Worm (Caenorhabditis elegans) whole organism, L3 larva: ENCODE results near the gene F57C2.5.

Experiments
- R02D3.7 ChIP-seq: fragments of 150-350 bp; optimal IDR thresholded peaks from 2 replicates; lab custom pipeline; 2014; ENCODE audit warnings: missing biosample characterization, missing genetic modification characterization
- ZK546.5 ChIP-seq: sonication (generic microtip); optimal IDR thresholded peaks from 2 replicates; lab custom pipeline; 2017; ENCODE audit warnings: missing biosample characterization, missing genetic modification characterization
- aly-2 ChIP-seq: fragments of 150-350 bp; optimal IDR thresholded peaks from 2 replicates; lab custom pipeline; 2014; ENCODE audit warnings: missing biosample characterization, missing genetic modification characterization
- ceh-16 ChIP-seq: sonication (generic microtip); optimal IDR thresholded peaks from 2 replicates; lab custom pipeline; 2017; ENCODE audit warnings: missing biosample characterization, missing genetic modification characterization
- ceh-28 ChIP-seq: fragments of 150-350 bp; optimal IDR thresholded peaks from 2 replicates; lab custom pipeline; 2014; ENCODE audit warnings: missing biosample characterization, missing genetic modification reagents, missing genetic modification characterization
- ceh-82 ChIP-seq: fragments of 150-350 bp; optimal IDR thresholded peaks from 2 replicates; lab custom pipeline; 2014; ENCODE audit warnings: missing biosample characterization, missing genetic modification characterization
- egl-27 ChIP-seq: sonication (generic microtip); optimal IDR thresholded peaks from 4 replicates; lab custom pipeline; 2017; ENCODE audit warnings: missing biosample characterization, missing genetic modification reagents, missing genetic modification characterization
- egl-5 ChIP-seq: fragments of 150-350 bp; optimal IDR thresholded peaks from 2 replicates; lab custom pipeline; 2017; ENCODE audit warnings: missing biosample characterization, missing genetic modification reagents, missing genetic modification characterization, inconsistent platforms
- elt-2 ChIP-seq: sonication (generic microtip); optimal IDR thresholded peaks from 2 replicates; lab custom pipeline; 2016; ENCODE audit warnings: missing genetic modification reagents, mild to moderate bottlenecking, missing genetic modification characterization, missing compliant biosample characterization
- elt-3 ChIP-seq, 3 experiments: fragments of 150-350 bp in 1 of 3; sonication (generic microtip) in 2 of 3; optimal IDR thresholded peaks; 2 replicates in 2 of 3; 4 replicates in 1 of 3; lab custom pipeline; 2014 to 2017; ENCODE audit warnings: missing biosample characterization in 3 of 3, missing genetic modification characterization in 3 of 3
- fkh-10 ChIP-seq: sonication (generic microtip); optimal IDR thresholded peaks from 2 replicates; lab custom pipeline; 2017; ENCODE audit warnings: missing biosample characterization, missing genetic modification reagents, missing genetic modification characterization
- fos-1 ChIP-seq: fragments of 150-350 bp; optimal IDR thresholded peaks from 2 replicates; lab custom pipeline; 2014; ENCODE audit warnings: missing biosample characterization, missing genetic modification characterization
- hmg-11 ChIP-seq: sonication (generic microtip); optimal IDR thresholded peaks from 2 replicates; lab custom pipeline; 2016; ENCODE audit warnings: missing genetic modification characterization, missing compliant biosample characterization
- jun-1 ChIP-seq: fragments of 150-350 bp; optimal IDR thresholded peaks from 2 replicates; lab custom pipeline; 2014; ENCODE audit warnings: missing biosample characterization, missing genetic modification reagents, missing genetic modification characterization
- lin-15B ChIP-seq: fragments of 150-350 bp; optimal IDR thresholded peaks from 2 replicates; lab custom pipeline; 2014; ENCODE audit warnings: missing biosample characterization, missing genetic modification characterization
- lin-39 ChIP-seq: fragments of 150-350 bp; optimal IDR thresholded peaks from 2 replicates; lab custom pipeline; 2018; ENCODE audit warnings: missing biosample characterization, missing genetic modification reagents, missing genetic modification characterization
- lsy-12 ChIP-seq: sonication (generic microtip); optimal IDR thresholded peaks from 2 replicates; lab custom pipeline; 2016; ENCODE audit warnings: mild to moderate bottlenecking, missing genetic modification characterization, missing compliant biosample characterization
- mdl-1 ChIP-seq: fragments of 150-350 bp; optimal IDR thresholded peaks from 2 replicates; lab custom pipeline; 2014; ENCODE audit warnings: missing biosample characterization, missing genetic modification characterization
- mml-1 ChIP-seq: fragments of 150-350 bp; sonication (generic microtip); optimal IDR thresholded peaks from 3 replicates; lab custom pipeline; 2014; ENCODE audit warnings: missing biosample characterization, missing genetic modification characterization
- nfya-1 ChIP-seq: sonication (generic microtip); optimal IDR thresholded peaks from 2 replicates; lab custom pipeline; 2017; ENCODE audit warnings: missing genetic modification characterization, mild to moderate bottlenecking, missing compliant biosample characterization, antibody characterized with exemption, moderate library complexity; ENCODE audit not compliant: insufficient read depth
- nhr-11 ChIP-seq: fragments of 150-350 bp; optimal IDR thresholded peaks from 2 replicates; lab custom pipeline; 2014; ENCODE audit warnings: missing biosample characterization, missing genetic modification characterization
- nhr-12 ChIP-seq: fragments of 150-350 bp; optimal IDR thresholded peaks from 2 replicates; lab custom pipeline; 2014; ENCODE audit warnings: missing biosample characterization, missing genetic modification characterization
- nhr-23 ChIP-seq: fragments of 150-350 bp; optimal IDR thresholded peaks from 2 replicates; lab custom pipeline; 2014; ENCODE audit warnings: missing biosample characterization, missing genetic modification reagents, missing genetic modification characterization
- nhr-25 ChIP-seq: sonication (generic microtip); optimal IDR thresholded peaks from 2 replicates; lab custom pipeline; 2017; ENCODE audit warnings: missing biosample characterization, missing genetic modification characterization
- nhr-28 ChIP-seq: fragments of 150-350 bp; optimal IDR thresholded peaks from 2 replicates; lab custom pipeline; 2014; ENCODE audit warnings: missing biosample characterization, missing genetic modification characterization
- nhr-43 ChIP-seq: sonication (generic microtip); optimal IDR thresholded peaks from 2 replicates; lab custom pipeline; 2016; ENCODE audit warnings: mild to moderate bottlenecking, missing genetic modification characterization, missing compliant biosample characterization; ENCODE audit not compliant: poor library complexity, severe bottlenecking
- nhr-76 ChIP-seq: fragments of 150-350 bp; sonication (generic microtip); optimal IDR thresholded peaks from 5 replicates; lab custom pipeline; 2014; ENCODE audit warnings: missing biosample characterization, missing genetic modification characterization
- nhr-77 ChIP-seq: fragments of 150-350 bp; optimal IDR thresholded peaks from 2 replicates; lab custom pipeline; 2014; ENCODE audit warnings: missing biosample characterization, missing genetic modification characterization
- pha-4 ChIP-seq: fragments of 150-350 bp; optimal IDR thresholded peaks from 2 replicates; lab custom pipeline; 2014; ENCODE audit warnings: missing biosample characterization, missing genetic modification reagents, missing genetic modification characterization
- pqm-1 ChIP-seq: fragments of 150-350 bp; optimal IDR thresholded peaks from 2 replicates; lab custom pipeline; 2017; ENCODE audit warnings: missing biosample characterization, missing genetic modification characterization, inconsistent platforms
- sea-2 ChIP-seq: fragments of 150-350 bp; sonication (generic microtip); optimal IDR thresholded peaks from 4 replicates; lab custom pipeline; 2014; ENCODE audit warnings: missing biosample characterization, missing genetic modification reagents, missing genetic modification characterization
- skn-1 ChIP-seq: fragments of 150-350 bp; optimal IDR thresholded peaks from 2 replicates; lab custom pipeline; 2014; ENCODE audit warnings: missing biosample characterization, missing genetic modification characterization
- snpc-4 ChIP-seq: fragments of 150-350 bp; optimal IDR thresholded peaks from 2 replicates; lab custom pipeline; 2014; ENCODE audit warnings: missing biosample characterization, missing genetic modification characterization
- tbx-2 ChIP-seq: sonication (generic microtip); optimal IDR thresholded peaks from 2 replicates; lab custom pipeline; 2016; ENCODE audit warnings: mild to moderate bottlenecking, missing genetic modification characterization, missing compliant biosample characterization

The F57C2.5 gene

DNA sequence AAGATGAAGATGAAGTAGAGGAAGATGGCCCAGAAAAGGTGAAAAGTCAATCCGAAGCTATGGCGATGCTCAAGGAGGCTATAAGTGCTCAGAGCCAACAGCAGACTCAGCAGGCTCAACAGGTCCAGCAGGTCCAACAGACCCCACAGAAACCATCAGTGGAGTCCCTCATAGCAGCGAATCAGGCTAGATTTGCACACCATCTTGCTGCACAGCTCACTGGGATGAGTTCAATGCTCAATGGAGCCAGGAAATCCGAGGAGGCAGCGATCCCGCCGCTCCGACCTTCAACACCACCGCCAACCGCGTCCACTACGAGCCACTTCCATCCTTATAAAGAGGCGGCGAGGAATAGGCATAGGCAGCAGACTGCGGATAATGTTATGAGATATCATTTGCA is 46.8 kb upstream of the F57C2.5 start:
- TF ChIP-seq snpc-4 (tag; lab: Kevin White, UChicago), result no peak

DNA sequence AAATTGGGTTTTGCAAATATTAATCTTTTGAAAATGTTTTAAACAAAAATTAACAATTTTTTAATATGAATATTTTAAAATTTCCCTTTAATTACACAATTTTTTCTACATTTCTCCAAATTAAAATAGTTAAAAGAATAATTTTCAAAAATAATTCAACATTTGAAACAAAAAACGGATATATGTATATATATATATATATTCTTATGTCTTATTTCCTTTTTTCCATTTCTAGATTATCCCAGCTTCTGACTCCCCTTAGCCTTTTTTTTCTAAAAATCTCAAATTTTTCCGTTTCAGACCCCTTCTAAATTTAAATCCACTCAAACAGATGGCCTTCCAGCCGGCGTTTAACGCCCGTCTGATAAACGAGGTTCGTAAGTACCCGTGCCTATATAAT is 45.3 kb upstream of the F57C2.5 start, which contains the start of gene madf-5:
TSS of gene madf-5 (plus strand) at position 301 of the 400 bp plus-strand sequence.
- TF ChIP-seq ZK546.5, result no peak
- TF ChIP-seq hmg-11, result no peak
- no peak for TF ChIP-seq sea-2
- no peak for TF ChIP-seq lsy-12 (tag; lab: Kevin White, UChicago)
- no peak for TF ChIP-seq nfya-1 (tag; lab: Kevin White, UChicago)
- no peak for TF ChIP-seq fos-1
- TF ChIP-seq ceh-16 (tag; lab: Kevin White, UChicago), result no peak
- no peak for TF ChIP-seq aly-2
- TF ChIP-seq nhr-76, result no peak
- TF ChIP-seq nhr-28, result no peak
- TF ChIP-seq nhr-12 (tag; lab: Kevin White, UChicago), result no peak
- TF ChIP-seq nhr-23 (tag; lab: Kevin White, UChicago), result no peak

DNA sequence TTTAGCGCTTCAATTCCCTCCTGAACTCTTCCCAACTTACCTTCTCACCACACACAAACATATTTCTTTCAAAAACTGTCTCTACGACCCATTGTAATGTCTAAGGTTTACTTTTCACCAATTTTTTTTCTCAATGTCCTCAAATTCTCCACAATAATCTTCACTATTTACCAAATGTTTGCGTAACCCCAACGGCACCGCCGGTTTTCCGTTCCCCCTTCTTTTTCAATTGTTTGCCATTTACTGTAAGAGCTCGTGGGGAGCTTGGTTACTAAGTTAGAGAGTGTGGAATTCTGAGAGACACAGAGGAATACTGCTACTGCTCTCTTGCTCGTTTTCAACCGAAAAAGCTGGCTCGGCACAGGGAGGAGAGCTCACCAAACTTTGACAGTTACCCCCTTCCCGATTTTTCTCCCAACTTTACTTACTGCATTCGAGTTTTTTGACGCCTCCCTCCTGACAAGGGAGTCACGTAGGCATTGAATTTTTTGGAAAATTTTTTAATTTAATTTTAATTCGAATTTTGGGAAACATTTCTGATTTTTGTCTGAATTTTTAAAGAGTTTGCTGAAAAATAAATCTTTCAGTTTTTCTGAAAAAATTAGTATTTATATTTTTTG is 42.6 kb upstream of the F57C2.5 start:
- TF ChIP-seq pha-4 (tag; lab: Kevin White, UChicago), result peak; percentile 88
- TF ChIP-seq nhr-23 (tag; lab: Kevin White, UChicago), result no peak
- TF ChIP-seq, all 47 proteins: peak for 1

DNA sequence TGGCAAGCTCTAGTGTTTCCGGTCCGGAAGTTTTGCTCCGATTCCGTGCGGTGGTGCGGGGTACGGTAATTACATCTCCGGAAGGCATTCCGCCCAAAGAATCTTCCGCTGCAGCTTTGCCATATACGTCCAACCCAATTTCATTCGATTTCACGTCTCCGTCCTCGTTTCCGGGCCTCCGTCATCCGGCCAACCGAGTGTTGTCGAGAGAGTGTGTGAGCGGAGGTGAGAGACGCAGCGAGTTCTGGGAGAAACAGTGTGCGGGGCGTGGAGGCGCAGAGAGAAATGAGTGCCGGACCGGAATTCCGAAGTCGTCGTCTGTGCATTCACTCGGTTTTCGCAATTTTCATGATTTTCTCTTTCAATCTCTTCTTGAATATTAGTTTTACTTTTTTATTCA is 41.3 kb upstream of the F57C2.5 start:
- TF ChIP-seq pqm-1 (tag; lab: Kevin White, UChicago), result no peak
- TF ChIP-seq tbx-2 (tag; lab: Kevin White, UChicago), result peak; percentile 65
- TF ChIP-seq lin-39 (tag; lab: Kevin White, UChicago), result peak; percentile 53
- peak; percentile 25 for TF ChIP-seq nfya-1 (tag; lab: Kevin White, UChicago)
- peak; percentile 56 for TF ChIP-seq hmg-11
- peak; percentile 60 for TF ChIP-seq fkh-10 (GFP tag; lab: Kevin White, UChicago)

DNA sequence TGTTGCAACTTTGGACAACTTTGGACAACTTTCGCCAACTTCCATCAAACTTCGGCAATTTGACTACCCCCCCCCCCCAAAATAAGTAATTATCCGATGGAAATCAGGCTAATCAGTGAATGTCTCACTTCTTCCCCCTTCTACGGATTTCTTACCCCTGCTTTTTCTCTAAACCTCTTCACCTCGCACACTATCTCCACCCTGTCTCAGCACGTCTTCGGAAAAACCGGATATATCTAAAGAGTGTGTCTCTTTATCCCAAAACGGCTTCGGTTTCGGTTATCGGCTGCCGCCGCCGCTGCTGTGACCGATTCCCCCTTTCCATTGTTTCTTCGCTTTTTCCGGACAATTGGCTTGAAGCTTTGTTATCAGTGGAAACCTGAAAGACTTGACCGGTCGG is 39.8 kb upstream of the F57C2.5 start:
- no peak for TF ChIP-seq elt-3 (tag; optimal IDR thresholded peaks at IDR 0.05; lab: Kevin White, UChicago)
- no peak for TF ChIP-seq mml-1 (tag; lab: Kevin White, UChicago)
- TF ChIP-seq sea-2, result no peak
- no peak for TF ChIP-seq lin-15B
- no peak for TF ChIP-seq ceh-82 (tag; lab: Kevin White, UChicago)
- TF ChIP-seq ceh-16 (tag; lab: Kevin White, UChicago), result no peak
- no peak for TF ChIP-seq egl-27 (tag; lab: Kevin White, UChicago)
- TF ChIP-seq, all 47 proteins: peak for 0

DNA sequence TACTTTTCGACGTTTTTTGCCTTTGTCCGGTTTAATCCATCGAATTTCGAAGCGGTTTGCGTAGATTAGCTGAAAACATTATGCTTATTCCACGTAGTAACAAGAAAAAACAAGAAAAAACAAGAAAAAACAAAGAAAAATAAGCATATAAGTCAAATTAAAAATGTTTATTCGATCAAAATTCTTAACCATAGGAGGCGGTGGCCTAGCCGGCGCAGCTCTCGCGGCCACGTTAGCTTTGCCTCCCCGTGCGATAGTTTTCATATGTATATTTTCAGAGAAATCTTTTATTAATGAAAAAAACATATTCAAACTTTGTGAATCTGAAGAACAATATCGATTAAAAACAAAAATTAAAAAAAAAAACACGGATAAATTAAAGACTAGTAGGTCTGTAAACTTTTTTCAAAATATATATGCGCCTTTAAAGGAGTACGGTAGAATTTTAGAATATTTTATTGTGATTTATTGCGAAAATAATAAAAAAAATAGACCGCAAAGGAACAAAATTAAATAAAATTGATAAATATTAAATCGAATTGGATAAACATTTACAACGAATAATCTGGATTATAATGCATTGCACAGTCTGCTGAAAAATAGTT is 35.8 kb upstream of the F57C2.5 start:
- peak; percentile 44 for TF ChIP-seq nfya-1 (tag; lab: Kevin White, UChicago)

DNA sequence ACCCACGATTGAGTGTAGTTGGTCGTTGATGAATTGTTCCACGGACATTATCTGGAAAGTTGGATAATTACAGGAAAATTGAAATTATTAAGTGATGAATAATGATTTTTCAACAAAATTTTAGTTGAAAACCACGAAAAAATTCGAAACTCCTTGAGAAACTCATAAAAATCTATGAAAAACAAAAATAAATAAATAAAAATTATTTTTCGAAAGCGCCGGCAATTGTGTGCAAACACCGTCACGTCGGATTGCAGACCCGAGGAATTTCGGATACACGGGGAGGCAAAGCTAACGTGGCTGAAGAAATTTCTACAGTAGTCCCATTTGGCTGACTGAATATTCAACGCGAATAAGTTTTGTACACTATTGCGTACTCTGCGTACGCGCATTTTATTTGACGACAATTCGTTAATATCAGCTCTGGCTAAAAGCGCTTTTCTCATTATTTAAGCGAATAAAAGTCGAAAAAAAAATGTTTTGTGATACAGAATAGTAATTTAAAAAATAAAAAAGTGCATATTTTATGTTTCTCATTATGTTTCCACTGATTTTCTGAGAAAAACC is 33.6 kb upstream of the F57C2.5 start, which contains the start of gene mog-4:
TSS of gene mog-4 (minus strand) at position 51 of the 567 bp plus-strand sequence.
- TF ChIP-seq R02D3.7 (tag; lab: Kevin White, UChicago) (peak; percentile 79), nhr-43 (tag; lab: Kevin White, UChicago) (peak; percentile 98), fkh-10 (GFP tag; lab: Kevin White, UChicago) (peak; percentile 17), ceh-82 (tag; lab: Kevin White, UChicago) (peak; percentile 32), nhr-25 (tag; lab: Kevin White, UChicago) (peak; percentile 49), hmg-11 (peak; percentile 86), tbx-2 (tag; lab: Kevin White, UChicago) (peak; percentile 92), skn-1 (peak; percentile 80), snpc-4 (tag; lab: Kevin White, UChicago) (peak; percentile 58), pha-4 (tag; lab: Kevin White, UChicago) (peak; percentile 83), mdl-1 (tag; lab: Kevin White, UChicago) (peak; percentile 1), nhr-23 (tag; lab: Kevin White, UChicago) (peak; percentile 93), elt-2 (tag; lab: Kevin White, UChicago) (peak; percentile 81), ceh-28 (tag; lab: Kevin White, UChicago) (peak; percentile 75), nhr-77 (tag; lab: Kevin White, UChicago) (peak; percentile 90), pqm-1 (tag; lab: Kevin White, UChicago) (peak; percentile 68), jun-1 (tag; lab: Kevin White, UChicago) (peak; percentile 80), egl-27 (tag; lab: Kevin White, UChicago) (peak; percentile 31), nhr-11 (tag; lab: Kevin White, UChicago) (peak; percentile 79), nfya-1 (tag; lab: Kevin White, UChicago) (peak; percentile 89), egl-5 (peak; percentile 76), lin-15B (peak; percentile 87), ZK546.5 (peak; percentile 42), lsy-12 (tag; lab: Kevin White, UChicago) (peak; percentile 97)
